Fruit fly (Drosophila melanogaster) whole organism, embryonic: ENCODE results near the gene htk.
A peak's percentile ranks its signal among the peaks of the same experiment; 100 is the strongest.

Experiments
- CG10366 ChIP-seq: fragments of 200-800 bp; sonication (Bioruptor generic); IDR thresholded peaks from 2 replicates; pipeline ENCODE4 v1.3.6; 2022; ENCODE audit warnings: missing biosample characterization, missing genetic modification characterization
- CG10543 ChIP-seq: fragments of 200-800 bp; sonication (Bioruptor generic); optimal IDR thresholded peaks from 3 replicates; lab custom pipeline; 2017; ENCODE audit warnings: missing biosample characterization, mild to moderate bottlenecking, missing genetic modification characterization, moderate library complexity
- CG10979 ChIP-seq: fragments of 200-800 bp; sonication (Bioruptor generic); optimal IDR thresholded peaks from 2 replicates; lab custom pipeline; 2018; ENCODE audit warnings: missing biosample characterization, mild to moderate bottlenecking, missing genetic modification characterization, moderate library complexity
- CG11247 ChIP-seq: fragments of 200-800 bp; sonication (Bioruptor generic); IDR thresholded peaks from 2 replicates; pipeline ENCODE4 v1.3.6; 2022; ENCODE audit warnings: missing biosample characterization, missing genetic modification characterization
- CG1233 ChIP-seq: fragments of 200-800 bp; sonication (Bioruptor generic); optimal IDR thresholded peaks from 4 replicates; lab custom pipeline; 2018; ENCODE audit warnings: missing biosample characterization, mild to moderate bottlenecking, missing genetic modification characterization
- CG13296 ChIP-seq: fragments of 200-800 bp; sonication (Bioruptor generic); optimal IDR thresholded peaks from 3 replicates; lab custom pipeline; 2018; ENCODE audit warnings: missing biosample characterization, mild to moderate bottlenecking, missing genetic modification characterization
- CG15011 ChIP-seq: fragments of 200-800 bp; sonication (Bioruptor generic); optimal IDR thresholded peaks from 3 replicates; lab custom pipeline; 2018; ENCODE audit warnings: missing biosample characterization, mild to moderate bottlenecking, missing genetic modification characterization
- CG15696 ChIP-seq: fragments of 200-800 bp; sonication (Bioruptor generic); optimal IDR thresholded peaks from 2 replicates; lab custom pipeline; 2019; ENCODE audit warnings: missing biosample characterization, mild to moderate bottlenecking, missing genetic modification characterization, moderate library complexity
- CG16815 ChIP-seq: fragments of 200-800 bp; sonication (Bioruptor generic); optimal IDR thresholded peaks from 3 replicates; lab custom pipeline; 2017; ENCODE audit warnings: missing biosample characterization, mild to moderate bottlenecking, missing genetic modification characterization
- CG16863 ChIP-seq: fragments of 200-800 bp; sonication (Bioruptor generic); optimal IDR thresholded peaks from 3 replicates; lab custom pipeline; 2016; ENCODE audit warnings: missing biosample characterization, missing genetic modification characterization
- CG17612 ChIP-seq: fragments of 200-800 bp; sonication (Bioruptor generic); IDR thresholded peaks from 2 replicates; pipeline ENCODE4 v1.3.6; 2022; ENCODE audit warnings: missing biosample characterization, missing genetic modification characterization
- CG18599 ChIP-seq: fragments of 200-800 bp; sonication (Bioruptor generic); optimal IDR thresholded peaks from 3 replicates; lab custom pipeline; 2017; ENCODE audit warnings: missing biosample characterization, missing genetic modification characterization, mild to moderate bottlenecking, moderate library complexity, missing genetic modification reagents
- CG31365 ChIP-seq: fragments of 200-800 bp; sonication (Bioruptor generic); optimal IDR thresholded peaks from 2 replicates; lab custom pipeline; 2018; ENCODE audit warnings: missing biosample characterization, mild to moderate bottlenecking, missing genetic modification characterization
- CG32767 ChIP-seq: fragments of 200-800 bp; sonication (Bioruptor generic); IDR thresholded peaks from 2 replicates; pipeline ENCODE4 v1.3.6; 2022; ENCODE audit warnings: missing biosample characterization, missing genetic modification characterization
- CG33213 ChIP-seq: fragments of 200-800 bp; sonication (Bioruptor generic); optimal IDR thresholded peaks from 3 replicates; lab custom pipeline; 2016; ENCODE audit warnings: missing biosample characterization, missing genetic modification characterization
- CG4282 ChIP-seq: fragments of 200-800 bp; sonication (Bioruptor generic); optimal IDR thresholded peaks from 2 replicates; lab custom pipeline; 2016; ENCODE audit warnings: missing biosample characterization, missing genetic modification characterization
- CG8290 ChIP-seq, 3 experiments: fragments of 200-800 bp; sonication (Bioruptor generic); optimal IDR thresholded peaks; 2 replicates each; lab custom pipeline; 2016 to 2019; ENCODE audit warnings: missing biosample characterization in 3 of 3, missing genetic modification characterization in 3 of 3, mild to moderate bottlenecking in 2 of 3, moderate library complexity in 1 of 3
- CG8924 ChIP-seq: fragments of 200-800 bp; optimal IDR thresholded peaks from 3 replicates; lab custom pipeline; 2019; ENCODE audit warnings: missing biosample characterization, mild to moderate bottlenecking, missing genetic modification characterization, moderate library complexity
- CG9437 ChIP-seq: fragments of 200-800 bp; sonication (Bioruptor generic); optimal IDR thresholded peaks from 2 replicates; lab custom pipeline; 2018; ENCODE audit warnings: missing biosample characterization, mild to moderate bottlenecking, missing genetic modification characterization
- CHES-1-like ChIP-seq: fragments of 200-800 bp; sonication (Bioruptor generic); optimal IDR thresholded peaks from 2 replicates; lab custom pipeline; 2016; ENCODE audit warnings: missing biosample characterization, missing genetic modification characterization
- CTCF ChIP-seq: fragments of 200-800 bp; sonication (Bioruptor generic); optimal IDR thresholded peaks from 2 replicates; lab custom pipeline; 2017; ENCODE audit warnings: missing biosample characterization, mild to moderate bottlenecking, missing genetic modification characterization, moderate library complexity
- Chrac-16 ChIP-seq: fragments of 200-800 bp; sonication (Bioruptor generic); optimal IDR thresholded peaks from 3 replicates; lab custom pipeline; 2016; ENCODE audit warnings: missing biosample characterization, missing genetic modification characterization
- Dip3 ChIP-seq: fragments of 200-800 bp; sonication (Bioruptor generic); optimal IDR thresholded peaks from 3 replicates; lab custom pipeline; 2016; ENCODE audit warnings: missing biosample characterization, missing genetic modification characterization
- Dp ChIP-seq: fragments of 200-800 bp; sonication (Bioruptor generic); optimal IDR thresholded peaks from 2 replicates; lab custom pipeline; 2018; ENCODE audit warnings: missing biosample characterization, mild to moderate bottlenecking, missing genetic modification characterization, moderate library complexity
- E2f2 ChIP-seq: fragments of 200-800 bp; sonication (Bioruptor generic); IDR thresholded peaks from 2 replicates; pipeline ENCODE4 v1.3.6; 2022; ENCODE audit warnings: missing biosample characterization, missing genetic modification characterization
- ERR ChIP-seq: fragments of 200-800 bp; sonication (Bioruptor generic); optimal IDR thresholded peaks from 2 replicates; lab custom pipeline; 2016; ENCODE audit warnings: missing biosample characterization, missing genetic modification characterization
- Elba2 ChIP-seq: fragments of 200-800 bp; sonication (Bioruptor generic); optimal IDR thresholded peaks from 3 replicates; lab custom pipeline; 2016; ENCODE audit warnings: missing biosample characterization, missing genetic modification characterization
- Ets65A ChIP-seq: fragments of 200-800 bp; sonication (Bioruptor generic); peaks from one replicate; lab custom pipeline; 2016; ENCODE audit warnings: missing biosample characterization, missing genetic modification characterization
- Ets97D ChIP-seq: fragments of 200-800 bp; sonication (Bioruptor generic); optimal IDR thresholded peaks from 3 replicates; lab custom pipeline; 2016; ENCODE audit warnings: missing biosample characterization, missing genetic modification characterization
- Gsc ChIP-seq: fragments of 200-800 bp; sonication (Bioruptor generic); IDR thresholded peaks from 2 replicates; pipeline ENCODE4 v1.3.6; 2022; ENCODE audit warnings: missing biosample characterization, missing genetic modification characterization
- Gug ChIP-seq: fragments of 200-800 bp; sonication (Bioruptor generic); IDR thresholded peaks from 4 replicates; pipeline ENCODE4 v1.3.6; 2022; ENCODE audit warnings: missing biosample characterization, missing genetic modification characterization
- HLHmδ ChIP-seq: fragments of 200-800 bp; sonication (Bioruptor generic); optimal IDR thresholded peaks from 2 replicates; lab custom pipeline; 2018; ENCODE audit warnings: missing biosample characterization, mild to moderate bottlenecking, missing genetic modification characterization, moderate library complexity
- HmgZ ChIP-seq: fragments of 200-800 bp; sonication (Bioruptor generic); optimal IDR thresholded peaks from 2 replicates; lab custom pipeline; 2018; ENCODE audit warnings: missing biosample characterization, mild to moderate bottlenecking, missing genetic modification characterization
- Hr39 ChIP-seq: fragments of >200 bp; optimal IDR thresholded peaks from 2 replicates; lab custom pipeline; 2017
- NfI ChIP-seq: fragments of 200-800 bp; sonication (Bioruptor generic); optimal IDR thresholded peaks from 3 replicates; lab custom pipeline; 2018; ENCODE audit warnings: missing biosample characterization, mild to moderate bottlenecking, missing genetic modification characterization, moderate library complexity
- Oaz ChIP-seq: fragments of 200-800 bp; sonication (Bioruptor generic); IDR thresholded peaks from 2 replicates; pipeline ENCODE4 v1.3.6; 2022; ENCODE audit warnings: missing biosample characterization, missing genetic modification characterization
- Pdp1 ChIP-seq, 2 experiments: fragments of 200-800 bp; sonication (Bioruptor generic); optimal IDR thresholded peaks; 3 replicates each; lab custom pipeline; 2016; ENCODE audit warnings: missing biosample characterization in 2 of 2, missing genetic modification characterization in 2 of 2, mild to moderate bottlenecking in 1 of 2, moderate library complexity in 1 of 2
- aop ChIP-seq: fragments of 200-800 bp; sonication (Bioruptor generic); IDR thresholded peaks from 2 replicates; pipeline ENCODE4 v1.3.6; 2022; ENCODE audit warnings: missing biosample characterization, missing genetic modification characterization
- chn ChIP-seq: fragments of 200-800 bp; sonication (Bioruptor generic); optimal IDR thresholded peaks from 2 replicates; lab custom pipeline; 2016; ENCODE audit warnings: missing biosample characterization, missing genetic modification characterization
- ems ChIP-seq: fragments of 200-800 bp; sonication (Bioruptor generic); optimal IDR thresholded peaks from 3 replicates; lab custom pipeline; 2016; ENCODE audit warnings: missing biosample characterization, missing genetic modification characterization
- grau ChIP-seq: fragments of 200-800 bp; optimal IDR thresholded peaks from 3 replicates; lab custom pipeline; 2019; ENCODE audit warnings: missing biosample characterization, mild to moderate bottlenecking, missing genetic modification characterization, moderate library complexity
- grn ChIP-seq: fragments of 200-800 bp; sonication (Bioruptor generic); optimal IDR thresholded peaks from 3 replicates; lab custom pipeline; 2017; ENCODE audit warnings: missing biosample characterization, missing genetic modification characterization
- gsb-n ChIP-seq: fragments of 200-800 bp; sonication (Bioruptor generic); optimal IDR thresholded peaks from 3 replicates; lab custom pipeline; 2018; ENCODE audit warnings: missing biosample characterization, mild to moderate bottlenecking, missing genetic modification characterization
- gt ChIP-seq: fragments of 200-800 bp; sonication (Bioruptor generic); IDR thresholded peaks from 2 replicates; pipeline ENCODE4 v1.3.6; 2022; ENCODE audit warnings: missing biosample characterization, missing genetic modification characterization
- klu ChIP-seq: fragments of 200-800 bp; sonication (Bioruptor generic); IDR thresholded peaks from 2 replicates; pipeline ENCODE4 v1.3.6; 2022; ENCODE audit warnings: missing biosample characterization, missing genetic modification characterization
- nmo ChIP-seq: fragments of 200-800 bp; sonication (Bioruptor generic); optimal IDR thresholded peaks from 2 replicates; lab custom pipeline; 2018; ENCODE audit warnings: missing biosample characterization, mild to moderate bottlenecking, missing genetic modification characterization, moderate library complexity
- nom ChIP-seq: fragments of 200-800 bp; sonication (Bioruptor generic); optimal IDR thresholded peaks from 2 replicates; lab custom pipeline; 2017; ENCODE audit warnings: missing biosample characterization, missing genetic modification characterization, mild to moderate bottlenecking, moderate library complexity, missing genetic modification reagents
- psq ChIP-seq: fragments of 200-800 bp; sonication (Bioruptor generic); optimal IDR thresholded peaks from 2 replicates; lab custom pipeline; 2017; ENCODE audit warnings: missing biosample characterization, missing genetic modification characterization
- repo ChIP-seq: fragments of 200-800 bp; sonication (Bioruptor generic); optimal IDR thresholded peaks from 2 replicates; lab custom pipeline; 2016; ENCODE audit warnings: missing biosample characterization, missing genetic modification characterization
- sc ChIP-seq, 3 experiments: fragments of >200 bp in 2 of 3; fragments of 200-800 bp in 1 of 3; sonication (Bioruptor generic) in 1 of 3; optimal IDR thresholded peaks; 2 replicates in 2 of 3; 3 replicates in 1 of 3; lab custom pipeline; 2017; ENCODE audit warnings: mild to moderate bottlenecking in 1 of 3, missing biosample characterization in 1 of 3, missing genetic modification characterization in 1 of 3, missing genetic modification reagents in 1 of 3
- schlank ChIP-seq: fragments of 200-800 bp; sonication (Bioruptor generic); optimal IDR thresholded peaks from 2 replicates; lab custom pipeline; 2018; ENCODE audit warnings: missing biosample characterization, mild to moderate bottlenecking, missing genetic modification characterization
- sens-2 ChIP-seq: fragments of 200-800 bp; sonication (Bioruptor generic); IDR thresholded peaks from 2 replicates; pipeline ENCODE4 v1.3.6; 2022; ENCODE audit warnings: missing biosample characterization, missing genetic modification characterization
- zen ChIP-seq: fragments of 200-800 bp; sonication (Bioruptor generic); optimal IDR thresholded peaks from 3 replicates; lab custom pipeline; 2018; ENCODE audit warnings: missing biosample characterization, mild to moderate bottlenecking, missing genetic modification characterization, moderate library complexity

htk gene

DNA sequence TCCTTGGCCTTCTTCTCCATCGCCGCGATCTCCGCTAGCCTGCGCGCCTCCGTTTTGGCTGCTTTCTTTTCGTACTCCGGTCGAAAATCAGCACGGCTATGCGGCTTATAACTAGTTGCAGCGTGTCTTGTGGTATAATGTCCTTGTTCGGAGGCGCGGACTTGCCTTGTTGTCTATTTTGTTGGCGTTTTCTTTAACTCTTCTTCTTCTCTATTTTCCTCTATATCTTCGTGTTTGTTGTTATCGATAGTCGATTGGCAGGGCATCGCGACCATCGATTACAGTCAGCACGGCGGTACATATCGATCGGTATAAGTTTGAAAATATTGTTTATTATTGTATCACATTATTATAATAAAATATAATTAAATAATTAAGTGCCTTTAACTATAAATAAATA, 50.0 kb downstream of the htk start, which contains the start of gene Flacc (continued):
- TF ChIP-seq CG13296 (GFP tag; lab: Kevin White, UChicago) (no peak), gsb-n (tag; lab: Kevin White, UChicago) (no peak), sc (optimal IDR thresholded peaks at IDR 0.05; lab: Kevin White, UChicago) (no peak), sc (GFP tag; optimal IDR thresholded peaks at IDR 0.05; lab: Kevin White, UChicago) (no peak), CG1233 (GFP tag; lab: Kevin White, UChicago) (no peak), CG16863 (GFP tag; lab: Kevin White, UChicago) (no peak), NfI (GFP tag; lab: Kevin White, UChicago) (no peak), Hr39 (lab: Kevin White, UChicago) (no peak), Oaz (GFP tag; lab: Robert Waterston, UW) (no peak), CHES-1-like (no peak), Dip3 (GFP tag; lab: Kevin White, UChicago) (no peak), psq (no peak), CG31365 (tag; lab: Kevin White, UChicago) (no peak), CG17612 (GFP tag; lab: Robert Waterston, UW) (no peak), CG16815 (no peak), chn (GFP tag; lab: Kevin White, UChicago) (no peak), gt (GFP tag; lab: Robert Waterston, UW) (no peak), CG4282 (GFP tag; lab: Kevin White, UChicago) (no peak), Ets65A (no peak), Pdp1 (GFP tag; optimal IDR thresholded peaks at IDR 0.05; lab: Kevin White, UChicago) (no peak), nom (GFP tag; lab: Kevin White, UChicago) (no peak), grn (no peak), CG10366 (GFP tag; lab: Robert Waterston, UW) (no peak), CG18599 (no peak), HmgZ (no peak), Dp (GFP tag; lab: Kevin White, UChicago) (peak; percentile 86), CG15011 (GFP tag; lab: Kevin White, UChicago) (no peak), CG33213 (no peak), CG9437 (GFP tag; lab: Kevin White, UChicago) (no peak), Chrac-16 (GFP tag; lab: Kevin White, UChicago) (no peak), Ets97D (no peak), zen (tag; lab: Kevin White, UChicago) (no peak), ems (GFP tag; lab: Kevin White, UChicago) (no peak), grau (no peak), CG8924 (peak; percentile 13), CTCF (no peak), Gug (GFP tag; lab: Robert Waterston, UW) (no peak), klu (no peak), HLHmδ (GFP tag; lab: Kevin White, UChicago) (no peak), CG8290 (GFP tag; optimal IDR thresholded peaks at IDR 0.05; lab: Kevin White, UChicago) (no peak), CG8290 (tag; optimal IDR thresholded peaks at IDR 0.05; lab: Kevin White, UChicago) (no peak), CG32767 (GFP tag; lab: Robert Waterston, UW) (no peak; the same call in 1 of the 2 replicates), E2f2 (peak; percentile 85), sens-2 (no peak), CG15696 (tag; lab: Kevin White, UChicago) (no peak), CG11247 (GFP tag; lab: Robert Waterston, UW) (no peak), aop (no peak), CG10543 (GFP tag; lab: Kevin White, UChicago) (no peak), schlank (no peak), nmo (GFP tag; lab: Kevin White, UChicago) (no peak), repo (GFP tag; lab: Kevin White, UChicago) (no peak), Gsc (GFP tag; lab: Robert Waterston, UW) (no peak), ERR (GFP tag; lab: Kevin White, UChicago) (no peak), Elba2 (GFP tag; lab: Kevin White, UChicago) (no peak), CG10979 (tag; lab: Kevin White, UChicago) (no peak)
